Fruit fly (Drosophila melanogaster) whole organism, embryonic: ENCODE data around the gene TFAM.

Experiments
- Antp ChIP-seq: fragments of 200-800 bp; sonication (Bioruptor generic); optimal IDR thresholded peaks from 3 replicates; lab custom pipeline; 2016; ENCODE audit warnings: missing biosample characterization, missing genetic modification characterization
- Bgb ChIP-seq: fragments of 200-800 bp; sonication (Bioruptor generic); IDR thresholded peaks from 2 replicates; pipeline ENCODE4 v1.3.6; 2022; ENCODE audit warnings: missing biosample characterization, missing genetic modification characterization; ENCODE audit not compliant: partially characterized antibody
- CG10147 ChIP-seq: fragments of 200-800 bp; sonication (Bioruptor generic); optimal IDR thresholded peaks from 2 replicates; lab custom pipeline; 2019; ENCODE audit warnings: missing biosample characterization, mild to moderate bottlenecking, missing genetic modification characterization, moderate library complexity
- CG11398 ChIP-seq: fragments of 200-800 bp; sonication (Bioruptor generic); optimal IDR thresholded peaks from 2 replicates; lab custom pipeline; 2016; ENCODE audit warnings: missing biosample characterization, missing genetic modification characterization
- CG12219 ChIP-seq: fragments of 200-800 bp; sonication (Bioruptor generic); optimal IDR thresholded peaks from 3 replicates; lab custom pipeline; 2018; ENCODE audit warnings: missing biosample characterization, mild to moderate bottlenecking, missing genetic modification characterization
- CG12391 ChIP-seq: fragments of 200-800 bp; sonication (Bioruptor generic); optimal IDR thresholded peaks from 3 replicates; lab custom pipeline; 2018; ENCODE audit warnings: missing biosample characterization, mild to moderate bottlenecking, missing genetic modification characterization, moderate library complexity
- CG12942 ChIP-seq: fragments of 200-800 bp; sonication (Bioruptor generic); optimal IDR thresholded peaks from 3 replicates; lab custom pipeline; 2016; ENCODE audit warnings: missing biosample characterization, missing genetic modification characterization
- CG13894 ChIP-seq: fragments of 200-800 bp; sonication (Bioruptor generic); optimal IDR thresholded peaks from 3 replicates; lab custom pipeline; 2018; ENCODE audit warnings: missing biosample characterization, mild to moderate bottlenecking, missing genetic modification characterization, moderate library complexity
- CG14667 ChIP-seq: fragments of 200-800 bp; sonication (Bioruptor generic); IDR thresholded peaks from 2 replicates; pipeline ENCODE4 v1.3.6; 2022; ENCODE audit warnings: missing biosample characterization, missing genetic modification characterization
- CG17829 ChIP-seq: fragments of 200-800 bp; optimal IDR thresholded peaks from 2 replicates; lab custom pipeline; 2019; ENCODE audit warnings: missing biosample characterization, mild to moderate bottlenecking, missing genetic modification characterization, moderate library complexity
- CG18599 ChIP-seq: fragments of 200-800 bp; sonication (Bioruptor generic); optimal IDR thresholded peaks from 3 replicates; lab custom pipeline; 2017; ENCODE audit warnings: missing biosample characterization, missing genetic modification characterization, mild to moderate bottlenecking, moderate library complexity, missing genetic modification reagents
- CG18764 ChIP-seq: fragments of 200-800 bp; sonication (Bioruptor generic); optimal IDR thresholded peaks from 3 replicates; lab custom pipeline; 2016; ENCODE audit warnings: missing biosample characterization, missing genetic modification characterization
- CG2712 ChIP-seq: fragments of 200-800 bp; optimal IDR thresholded peaks from 3 replicates; lab custom pipeline; 2019; ENCODE audit warnings: missing biosample characterization, mild to moderate bottlenecking, missing genetic modification characterization, moderate library complexity
- CG30403 ChIP-seq: fragments of 200-800 bp; sonication (Bioruptor generic); optimal IDR thresholded peaks from 3 replicates; lab custom pipeline; 2016; ENCODE audit warnings: missing biosample characterization, missing genetic modification characterization
- CG3847 ChIP-seq: fragments of 200-800 bp; sonication (Bioruptor generic); IDR thresholded peaks from 2 replicates; pipeline ENCODE4 v1.3.6; 2022; ENCODE audit warnings: missing biosample characterization, missing genetic modification characterization
- CG3995 ChIP-seq: fragments of 200-800 bp; sonication (Bioruptor generic); optimal IDR thresholded peaks from 3 replicates; lab custom pipeline; 2016; ENCODE audit warnings: missing biosample characterization, missing genetic modification characterization
- CG4730 ChIP-seq: fragments of 200-800 bp; sonication (Bioruptor generic); IDR thresholded peaks from 2 replicates; pipeline ENCODE4 v1.3.6; 2022; ENCODE audit warnings: missing biosample characterization, missing genetic modification characterization
- CG5180 ChIP-seq: fragments of 200-800 bp; sonication (Bioruptor generic); optimal IDR thresholded peaks from 3 replicates; lab custom pipeline; 2017; ENCODE audit warnings: missing biosample characterization, missing genetic modification characterization, mild to moderate bottlenecking, moderate library complexity, missing genetic modification reagents
- CG9932 ChIP-seq: fragments of 200-800 bp; sonication (Bioruptor generic); IDR thresholded peaks from 2 replicates; pipeline ENCODE4 v1.3.6; 2022; ENCODE audit warnings: missing biosample characterization, missing genetic modification characterization
- Dll ChIP-seq: fragments of 200-800 bp; sonication (Bioruptor generic); IDR thresholded peaks from 4 replicates; pipeline ENCODE4 v1.3.6; 2022; ENCODE audit warnings: missing biosample characterization, missing genetic modification characterization; ENCODE audit not compliant: partially characterized antibody
- Drgx ChIP-seq: fragments of 200-800 bp; sonication (Bioruptor generic); IDR thresholded peaks from 2 replicates; pipeline ENCODE4 v1.3.6; 2022; ENCODE audit warnings: missing biosample characterization, missing genetic modification characterization
- ERR ChIP-seq: fragments of 200-800 bp; sonication (Bioruptor generic); optimal IDR thresholded peaks from 2 replicates; lab custom pipeline; 2016; ENCODE audit warnings: missing biosample characterization, missing genetic modification characterization
- Ets65A ChIP-seq: fragments of 200-800 bp; sonication (Bioruptor generic); peaks from one replicate; lab custom pipeline; 2016; ENCODE audit warnings: missing biosample characterization, missing genetic modification characterization
- HmgZ ChIP-seq: fragments of 200-800 bp; sonication (Bioruptor generic); optimal IDR thresholded peaks from 2 replicates; lab custom pipeline; 2018; ENCODE audit warnings: missing biosample characterization, mild to moderate bottlenecking, missing genetic modification characterization
- Hmr ChIP-seq: fragments of 200-800 bp; sonication (Bioruptor generic); optimal IDR thresholded peaks from 3 replicates; lab custom pipeline; 2017; ENCODE audit warnings: mild to moderate bottlenecking, missing biosample characterization, missing genetic modification reagents, missing genetic modification characterization
- NC2β ChIP-seq: fragments of 200-800 bp; sonication (Bioruptor generic); optimal IDR thresholded peaks from 2 replicates; lab custom pipeline; 2016; ENCODE audit warnings: missing biosample characterization, missing genetic modification characterization
- PHDP ChIP-seq: fragments of 200-800 bp; sonication (Bioruptor generic); optimal IDR thresholded peaks from 3 replicates; lab custom pipeline; 2018; ENCODE audit warnings: missing biosample characterization, mild to moderate bottlenecking, missing genetic modification characterization, moderate library complexity
- Rx ChIP-seq: fragments of 200-800 bp; sonication (Bioruptor generic); IDR thresholded peaks from 2 replicates; pipeline ENCODE4 v1.3.6; 2022; ENCODE audit warnings: missing biosample characterization, missing genetic modification characterization
- Stat92E ChIP-seq, 3 experiments: fragments of >200 bp in 2 of 3; fragments of 200-800 bp in 1 of 3; sonication (Bioruptor generic) in 1 of 3; optimal IDR thresholded peaks; 2 replicates each; lab custom pipeline; 2017 to 2019; ENCODE audit warnings: missing biosample characterization in 3 of 3, missing genetic modification characterization in 3 of 3, mild to moderate bottlenecking in 1 of 3, moderate library complexity in 1 of 3
- bigmax ChIP-seq: fragments of 200-800 bp; sonication (Bioruptor generic); optimal IDR thresholded peaks from 2 replicates; lab custom pipeline; 2018; ENCODE audit warnings: missing biosample characterization, mild to moderate bottlenecking, missing genetic modification characterization
- cwo ChIP-seq: fragments of 200-800 bp; sonication (Bioruptor generic); optimal IDR thresholded peaks from 3 replicates; lab custom pipeline; 2017; ENCODE audit warnings: missing biosample characterization, missing genetic modification characterization, mild to moderate bottlenecking, moderate library complexity, missing genetic modification reagents
- dysf ChIP-seq: fragments of 200-800 bp; sonication (Bioruptor generic); IDR thresholded peaks from 3 replicates; pipeline ENCODE4 v1.3.6; 2022; ENCODE audit warnings: missing biosample characterization, missing genetic modification characterization
- eve ChIP-seq, 2 experiments: fragments of >200 bp; optimal IDR thresholded peaks; 2 replicates each; lab custom pipeline; 2017; ENCODE audit warnings: missing biosample characterization in 2 of 2, missing genetic modification characterization in 2 of 2
- grau ChIP-seq: fragments of 200-800 bp; optimal IDR thresholded peaks from 3 replicates; lab custom pipeline; 2019; ENCODE audit warnings: missing biosample characterization, mild to moderate bottlenecking, missing genetic modification characterization, moderate library complexity
- gsb ChIP-seq: fragments of 200-800 bp; sonication (Bioruptor generic); IDR thresholded peaks from 2 replicates; pipeline ENCODE4 v1.3.6; 2022; ENCODE audit warnings: missing biosample characterization, missing genetic modification characterization
- her ChIP-seq: fragments of 200-800 bp; sonication (Bioruptor generic); optimal IDR thresholded peaks from 2 replicates; lab custom pipeline; 2016; ENCODE audit warnings: missing biosample characterization, missing genetic modification characterization
- ken ChIP-seq: fragments of 200-800 bp; sonication (Bioruptor generic); IDR thresholded peaks from 3 replicates; pipeline ENCODE4 v1.3.6; 2022; ENCODE audit warnings: missing biosample characterization, missing genetic modification characterization
- lilli ChIP-seq: fragments of 200-800 bp; sonication (Bioruptor generic); optimal IDR thresholded peaks from 3 replicates; lab custom pipeline; 2016; ENCODE audit warnings: missing biosample characterization, missing genetic modification characterization
- onecut ChIP-seq: fragments of 200-800 bp; sonication (Bioruptor generic); IDR thresholded peaks from 2 replicates; pipeline ENCODE4 v1.3.6; 2022; ENCODE audit warnings: missing biosample characterization, missing genetic modification characterization
- pho ChIP-seq: fragments of 200-800 bp; sonication (Bioruptor generic); optimal IDR thresholded peaks from 2 replicates; lab custom pipeline; 2016; ENCODE audit warnings: missing biosample characterization, missing genetic modification characterization
- pzg ChIP-seq: fragments of 200-800 bp; sonication (Bioruptor generic); optimal IDR thresholded peaks from 3 replicates; lab custom pipeline; 2018; ENCODE audit warnings: missing biosample characterization, mild to moderate bottlenecking, missing genetic modification characterization, moderate library complexity
- rib ChIP-seq: fragments of 200-800 bp; sonication (Bioruptor generic); IDR thresholded peaks from 2 replicates; pipeline ENCODE4 v1.3.6; 2022; ENCODE audit warnings: missing biosample characterization, missing genetic modification characterization
- row ChIP-seq: fragments of 200-800 bp; sonication (Bioruptor generic); IDR thresholded peaks from 3 replicates; pipeline ENCODE4 v1.3.6; 2022; ENCODE audit warnings: missing biosample characterization, missing genetic modification characterization
- sens ChIP-seq: fragments of 200-800 bp; sonication (Bioruptor generic); peaks from one replicate; lab custom pipeline; 2016; ENCODE audit warnings: missing biosample characterization, missing genetic modification characterization
- slp2 ChIP-seq: fragments of 200-800 bp; sonication (Bioruptor generic); optimal IDR thresholded peaks from 2 replicates; lab custom pipeline; 2016; ENCODE audit warnings: missing biosample characterization, missing genetic modification characterization
- sr ChIP-seq: fragments of 200-800 bp; sonication (Bioruptor generic); IDR thresholded peaks from 3 replicates; pipeline ENCODE4 v1.3.6; 2022; ENCODE audit warnings: missing biosample characterization, missing genetic modification characterization
- trem ChIP-seq: fragments of 200-800 bp; optimal IDR thresholded peaks from 3 replicates; lab custom pipeline; 2019; ENCODE audit warnings: missing biosample characterization, mild to moderate bottlenecking, missing genetic modification characterization, moderate library complexity
- unc-4 ChIP-seq: fragments of 200-800 bp; sonication (Bioruptor generic); IDR thresholded peaks from 2 replicates; pipeline ENCODE4 v1.3.6; 2022; ENCODE audit warnings: missing biosample characterization, missing genetic modification characterization; ENCODE audit not compliant: partially characterized antibody
- vfl ChIP-seq: fragments of 200-800 bp; sonication (Bioruptor generic); optimal IDR thresholded peaks from 2 replicates; lab custom pipeline; 2016; ENCODE audit warnings: missing biosample characterization, missing genetic modification characterization
- vnd ChIP-seq: fragments of 200-800 bp; sonication (Bioruptor generic); IDR thresholded peaks from 3 replicates; pipeline ENCODE4 v1.3.6; 2022; ENCODE audit warnings: missing biosample characterization, missing genetic modification characterization; ENCODE audit not compliant: partially characterized antibody

The TFAM gene

dm6 chr3R:20574535-20574980 lies 2.3 kb downstream of the TFAM start (continued):
- 0 out of 2 replicates have a peak, but pooled peaks have one; percentile 15 for TF ChIP-seq Drgx (GFP tag; lab: Robert Waterston, UW)
- TF ChIP-seq PHDP (tag; lab: Kevin White, UChicago) = peak; percentile 42
- TF ChIP-seq her = peak; percentile 57
- peak; percentile 54 for TF ChIP-seq sens (GFP tag; lab: Kevin White, UChicago)
- TF ChIP-seq lilli (GFP tag; lab: Kevin White, UChicago) = peak; percentile 73
- TF ChIP-seq CG17829 (tag; lab: Kevin White, UChicago) = peak; percentile 65
- TF ChIP-seq Bgb (GFP tag; lab: Robert Waterston, UW) = peak; percentile 36; the same call in 1 of the 2 replicates
- peak; percentile 19 for TF ChIP-seq Antp (GFP tag; lab: Kevin White, UChicago)
- TF ChIP-seq CG13894 (tag; lab: Kevin White, UChicago) = peak; percentile 73
- no peak for TF ChIP-seq CG12391 (tag; lab: Kevin White, UChicago)
- TF ChIP-seq rib (GFP tag; lab: Robert Waterston, UW) = peak; percentile 47; the same call in 1 of the 2 replicates
- no peak for TF ChIP-seq trem
- peak; percentile 56 for TF ChIP-seq bigmax (GFP tag; lab: Kevin White, UChicago)
- peak; percentile 14; the same call in 1 of the 3 replicates for TF ChIP-seq row (GFP tag; lab: Robert Waterston, UW)
- TF ChIP-seq CG5180 (GFP tag; lab: Kevin White, UChicago) = peak; percentile 50
- TF ChIP-seq CG14667 (GFP tag; lab: Robert Waterston, UW) = no peak
- peak; percentile 8; the same call in 1 of the 2 replicates for TF ChIP-seq onecut (GFP tag; lab: Robert Waterston, UW)
- no peak for TF ChIP-seq CG10147 (GFP tag; lab: Kevin White, UChicago)
- TF ChIP-seq CG3847 = no peak
- TF ChIP-seq pho = peak; percentile 9
- TF ChIP-seq slp2 = no peak
- no peak for TF ChIP-seq NC2β (GFP tag; lab: Kevin White, UChicago)
- TF ChIP-seq sr (GFP tag; lab: Robert Waterston, UW) = no peak
- TF ChIP-seq vnd (GFP tag; lab: Robert Waterston, UW) = 0 out of 3 replicates have a peak, but pooled peaks have one; percentile 24
- 0 out of 2 replicates have a peak, but pooled peaks have one; percentile 8 for TF ChIP-seq gsb (GFP tag; lab: Robert Waterston, UW)
- TF ChIP-seq CG3995 (GFP tag; lab: Kevin White, UChicago) = peak; percentile 44
- peak; percentile 17 for TF ChIP-seq vfl (GFP tag; lab: Kevin White, UChicago)
- peak; percentile 20 for TF ChIP-seq cwo (GFP tag; lab: Kevin White, UChicago)
- TF ChIP-seq Dll = no peak
- no peak for TF ChIP-seq dysf (GFP tag; lab: Robert Waterston, UW)
- TF ChIP-seq CG11398 (GFP tag; lab: Kevin White, UChicago) = peak; percentile 2
- TF ChIP-seq CG4730 = no peak
- no peak for TF ChIP-seq CG12219
- TF ChIP-seq Stat92E (GFP tag; optimal IDR thresholded peaks at IDR 0.05; lab: Kevin White, UChicago) = peak in 1 of 3 experiments; percentile 26
- no peak for TF ChIP-seq CG18764 (GFP tag; lab: Kevin White, UChicago)
- peak; percentile 60 for TF ChIP-seq HmgZ (tag; lab: Kevin White, UChicago)
- no peak for TF ChIP-seq ken (GFP tag; lab: Robert Waterston, UW)
- no peak for TF ChIP-seq ERR (GFP tag; lab: Kevin White, UChicago)
- no peak for TF ChIP-seq Rx
- TF ChIP-seq CG18599 (GFP tag; lab: Kevin White, UChicago) = peak; percentile 54
- no peak for TF ChIP-seq Ets65A (GFP tag; lab: Kevin White, UChicago)
- peak; percentile 45 for TF ChIP-seq Hmr (GFP tag; lab: Kevin White, UChicago)
- TF ChIP-seq CG2712 (tag; lab: Kevin White, UChicago) = peak; percentile 4
- peak; percentile 88 for TF ChIP-seq grau (tag; lab: Kevin White, UChicago)
- peak; percentile 12 for TF ChIP-seq pzg
- TF ChIP-seq CG9932 (GFP tag; lab: Robert Waterston, UW) = peak; percentile 34; the same call in 1 of the 2 replicates
- TF ChIP-seq CG12942 (GFP tag; lab: Kevin White, UChicago) = no peak
- TF ChIP-seq CG30403 (GFP tag; lab: Kevin White, UChicago) = no peak
- 0 out of 2 replicates have a peak, but pooled peaks have one; percentile 38 for TF ChIP-seq unc-4 (GFP tag; lab: Robert Waterston, UW)
- no peak for TF ChIP-seq eve (GFP tag; optimal IDR thresholded peaks at IDR 0.05; lab: Kevin White, UChicago)
